Worm (Caenorhabditis elegans): ENCODE results near the gene C13F10.8.

ce11 chrV:7258965-7259364, 38.1 kb upstream of the C13F10.8 start, which contains the start of gene C13A2.12:
- TF ChIP-seq dao-5 (tag; optimal IDR thresholded peaks at IDR 0.05) (no peak), him-1 (tag; optimal IDR thresholded peaks at IDR 0.05) (no peak)

Measured in whole organism, L4/young adult.